Worm (Caenorhabditis elegans) whole organism, young adult: Measurements from ENCODE around the gene csn-6.

Source experiments
- B0035.1 ChIP-seq: sonication (generic microtip); optimal IDR thresholded peaks from 2 replicates; lab custom pipeline; 2016; ENCODE audit warnings: missing genetic modification characterization, mild to moderate bottlenecking, missing compliant biosample characterization, missing genotype, missing genetic modification reagents
- B0261.1 ChIP-seq: sonication (generic microtip); optimal IDR thresholded peaks from 2 replicates; lab custom pipeline; 2016; ENCODE audit warnings: mild to moderate bottlenecking, missing genetic modification characterization, moderate library complexity, missing compliant biosample characterization
- F22D6.2 ChIP-seq: sonication (generic microtip); optimal IDR thresholded peaks from 2 replicates; lab custom pipeline; 2016; ENCODE audit warnings: mild to moderate bottlenecking, missing genetic modification characterization, missing compliant biosample characterization
- F23B12.7 ChIP-seq: sonication (generic microtip); optimal IDR thresholded peaks from 2 replicates; lab custom pipeline; 2017; ENCODE audit warnings: missing genetic modification characterization, mild to moderate bottlenecking, missing compliant biosample characterization, antibody characterized with exemption, moderate library complexity; ENCODE audit not compliant: insufficient read depth
- F33H1.4 ChIP-seq: fragments of 200-800 bp; sonication (Bioruptor generic); IDR thresholded peaks from 2 replicates; pipeline ENCODE4 v1.3.6; 2022; ENCODE audit warnings: missing genetic modification reagents, missing genetic modification characterization, missing compliant biosample characterization
- F37B4.10 ChIP-seq: fragments of 200-800 bp; sonication (Bioruptor generic); IDR thresholded peaks from 2 replicates; pipeline ENCODE4 v1.3.6; 2022; ENCODE audit warnings: missing genetic modification characterization, missing compliant biosample characterization
- F49E8.2 ChIP-seq: sonication (generic microtip); optimal IDR thresholded peaks from 3 replicates; lab custom pipeline; 2017; ENCODE audit warnings: missing genetic modification characterization, mild to moderate bottlenecking, missing compliant biosample characterization, antibody characterized with exemption, moderate library complexity; ENCODE audit not compliant: insufficient read depth
- F52B5.7 ChIP-seq: sonication (generic microtip); optimal IDR thresholded peaks from 2 replicates; lab custom pipeline; 2016; ENCODE audit warnings: mild to moderate bottlenecking, missing genetic modification characterization, missing compliant biosample characterization
- F55B11.4 ChIP-seq: sonication (generic microtip); optimal IDR thresholded peaks from 2 replicates; lab custom pipeline; 2016; ENCODE audit warnings: missing compliant biosample characterization, missing genetic modification characterization, borderline replicate concordance; ENCODE audit not compliant: insufficient read depth
- K11D2.4 ChIP-seq: fragments of 200-800 bp; sonication (Bioruptor generic); IDR thresholded peaks from 2 replicates; pipeline ENCODE4 v1.3.6; 2022; ENCODE audit warnings: missing genetic modification reagents, missing genetic modification characterization, missing compliant biosample characterization
- Y53G8AR.9 ChIP-seq: fragments of 200-800 bp; sonication (Bioruptor generic); conservative IDR thresholded peaks from 2 replicates; pipeline ENCODE4 v1.3.6; 2022; ENCODE audit warnings: missing genetic modification reagents, missing genetic modification characterization, missing compliant biosample characterization
- Y95B8A.8 ChIP-seq: fragments of 200-800 bp; sonication (Bioruptor generic); IDR thresholded peaks from 2 replicates; pipeline ENCODE4 v1.3.6; 2022; ENCODE audit warnings: missing genetic modification reagents, missing genetic modification characterization, missing compliant biosample characterization
- ama-1 ChIP-seq, 3 experiments: fragments of 150-350 bp in 1 of 3; sonication (generic microtip) in 2 of 3; optimal IDR thresholded peaks; 2 replicates each; lab custom pipeline; 2014 to 2018; ENCODE audit warnings: missing biosample characterization in 2 of 3, missing genetic modification characterization in 2 of 3, missing genetic modification reagents in 2 of 3
- athp-1 ChIP-seq: sonication (generic microtip); optimal IDR thresholded peaks from 2 replicates; lab custom pipeline; 2017; ENCODE audit warnings: mild to moderate bottlenecking, missing genetic modification characterization, missing compliant biosample characterization
- attf-6 ChIP-seq: fragments of 200-800 bp; sonication (Bioruptor generic); IDR thresholded peaks from 2 replicates; pipeline ENCODE4 v1.3.6; 2022; ENCODE audit warnings: missing genetic modification reagents, missing genetic modification characterization, missing compliant biosample characterization
- bed-2 ChIP-seq: fragments of 200-800 bp; sonication (Bioruptor generic); IDR thresholded peaks from 2 replicates; pipeline ENCODE4 v1.3.6; 2022; ENCODE audit warnings: missing genetic modification reagents, missing genetic modification characterization, missing compliant biosample characterization
- cebp-2 ChIP-seq: fragments of 200-800 bp; sonication (Bioruptor generic); IDR thresholded peaks from 2 replicates; pipeline ENCODE4 v1.3.6; 2022; ENCODE audit warnings: missing genetic modification characterization, missing compliant biosample characterization
- ceh-100 ChIP-seq: fragments of 200-800 bp; sonication (Bioruptor generic); IDR thresholded peaks from 2 replicates; pipeline ENCODE4 v1.3.6; 2022; ENCODE audit warnings: missing genetic modification reagents, missing genetic modification characterization, missing compliant biosample characterization
- ceh-40 ChIP-seq: fragments of 200-800 bp; sonication (Bioruptor generic); IDR thresholded peaks from 2 replicates; pipeline ENCODE4 v1.3.6; 2022; ENCODE audit warnings: missing genetic modification characterization, missing compliant biosample characterization
- ceh-58 ChIP-seq: fragments of 200-800 bp; sonication (Bioruptor generic); IDR thresholded peaks from 2 replicates; pipeline ENCODE4 v1.3.6; 2022; ENCODE audit warnings: missing genetic modification characterization, missing compliant biosample characterization
- ceh-91 ChIP-seq: fragments of 200-800 bp; sonication (Bioruptor generic); IDR thresholded peaks from 2 replicates; pipeline ENCODE4 v1.3.6; 2022; ENCODE audit warnings: missing genetic modification reagents, missing genetic modification characterization, missing compliant biosample characterization
- chd-7 ChIP-seq: sonication (generic microtip); optimal IDR thresholded peaks from 2 replicates; lab custom pipeline; 2016; ENCODE audit warnings: mild to moderate bottlenecking, missing genetic modification characterization, moderate library complexity, missing compliant biosample characterization
- dpff-1 ChIP-seq: sonication (generic microtip); optimal IDR thresholded peaks from 2 replicates; lab custom pipeline; 2017; ENCODE audit warnings: mild to moderate bottlenecking, missing genetic modification characterization, missing compliant biosample characterization
- dpl-1 ChIP-seq: fragments of 150-350 bp; optimal IDR thresholded peaks from 2 replicates; lab custom pipeline; 2014; ENCODE audit warnings: missing biosample characterization, missing genetic modification reagents, missing genetic modification characterization
- efl-1 ChIP-seq: fragments of 150-350 bp; optimal IDR thresholded peaks from 2 replicates; lab custom pipeline; 2014; ENCODE audit warnings: missing biosample characterization, missing genetic modification reagents, missing genetic modification characterization
- gei-17 ChIP-seq: fragments of 200-800 bp; sonication (Bioruptor generic); optimal IDR thresholded peaks from 2 replicates; lab custom pipeline; 2018; ENCODE audit warnings: mild to moderate bottlenecking, missing genetic modification characterization, missing compliant biosample characterization
- hlh-12 ChIP-seq: sonication (generic microtip); optimal IDR thresholded peaks from 2 replicates; lab custom pipeline; 2016; ENCODE audit warnings: missing genetic modification characterization, missing compliant biosample characterization
- hmg-20 ChIP-seq: fragments of 200-800 bp; sonication (Bioruptor generic); IDR thresholded peaks from 2 replicates; pipeline ENCODE4 v1.3.6; 2022; ENCODE audit warnings: missing genetic modification reagents, missing genetic modification characterization, missing compliant biosample characterization
- hsf-1 ChIP-seq: fragments of 200-800 bp; sonication (Bioruptor generic); IDR thresholded peaks from 2 replicates; pipeline ENCODE4 v1.3.6; 2022; ENCODE audit warnings: missing genetic modification reagents, missing genetic modification characterization, missing compliant biosample characterization
- lag-1 ChIP-seq: fragments of 200-800 bp; sonication (Bioruptor generic); IDR thresholded peaks from 2 replicates; pipeline ENCODE4 v1.3.6; 2022; ENCODE audit warnings: missing genetic modification reagents, missing genetic modification characterization, missing compliant biosample characterization
- lir-1 ChIP-seq: fragments of 200-800 bp; sonication (Bioruptor generic); conservative IDR thresholded peaks from 2 replicates; pipeline ENCODE4 v1.3.6; 2022; ENCODE audit warnings: missing genetic modification reagents, missing genetic modification characterization, missing compliant biosample characterization
- madf-10 ChIP-seq: sonication (generic microtip); optimal IDR thresholded peaks from 2 replicates; lab custom pipeline; 2016; ENCODE audit warnings: mild to moderate bottlenecking, missing genetic modification characterization, missing compliant biosample characterization
- madf-6 ChIP-seq: fragments of 200-800 bp; sonication (Bioruptor generic); IDR thresholded peaks from 2 replicates; pipeline ENCODE4 v1.3.6; 2022; ENCODE audit warnings: missing genetic modification reagents, missing genetic modification characterization, missing compliant biosample characterization
- nfya-2 ChIP-seq: fragments of 200-800 bp; sonication (Bioruptor generic); IDR thresholded peaks from 2 replicates; pipeline ENCODE4 v1.3.6; 2022; ENCODE audit warnings: missing genetic modification reagents, missing genetic modification characterization, missing compliant biosample characterization
- repo-1 ChIP-seq: sonication (generic microtip); optimal IDR thresholded peaks from 2 replicates; lab custom pipeline; 2017; ENCODE audit warnings: mild to moderate bottlenecking, missing genetic modification characterization, missing compliant biosample characterization
- sdz-38 ChIP-seq: sonication (generic microtip); optimal IDR thresholded peaks from 2 replicates; lab custom pipeline; 2016; ENCODE audit warnings: missing genotype, missing genetic modification characterization, missing compliant biosample characterization
- snpc-1.1 ChIP-seq: sonication (generic microtip); optimal IDR thresholded peaks from 2 replicates; lab custom pipeline; 2017; ENCODE audit warnings: missing genetic modification characterization, mild to moderate bottlenecking, missing compliant biosample characterization, antibody characterized with exemption, moderate library complexity, missing genotype, missing genetic modification reagents; ENCODE audit not compliant: insufficient read depth
- sptf-2 ChIP-seq: fragments of 200-800 bp; sonication (Bioruptor generic); optimal IDR thresholded peaks from 2 replicates; lab custom pipeline; 2018; ENCODE audit warnings: mild to moderate bottlenecking, missing genetic modification characterization, missing compliant biosample characterization
- unc-62 ChIP-seq: fragments of 150-350 bp; optimal IDR thresholded peaks from 2 replicates; lab custom pipeline; 2014; ENCODE audit warnings: missing biosample characterization, missing genetic modification reagents, missing genetic modification characterization
- zim-3 ChIP-seq: sonication (generic microtip); optimal IDR thresholded peaks from 2 replicates; lab custom pipeline; 2017; ENCODE audit warnings: mild to moderate bottlenecking, missing genetic modification characterization, moderate library complexity, missing compliant biosample characterization
- ztf-18 ChIP-seq: sonication (generic microtip); optimal IDR thresholded peaks from 2 replicates; lab custom pipeline; 2016; ENCODE audit warnings: missing genotype, mild to moderate bottlenecking, missing genetic modification characterization, missing compliant biosample characterization
- ztf-25 ChIP-seq: fragments of 200-800 bp; sonication (Bioruptor generic); IDR thresholded peaks from 2 replicates; pipeline ENCODE4 v1.3.6; 2022; ENCODE audit warnings: missing genetic modification reagents, missing genetic modification characterization, missing compliant biosample characterization
- ztf-3 ChIP-seq: fragments of 200-800 bp; sonication (Bioruptor generic); optimal IDR thresholded peaks from 2 replicates; lab custom pipeline; 2018; ENCODE audit warnings: mild to moderate bottlenecking, missing genetic modification characterization, missing compliant biosample characterization

The csn-6 gene

DNA sequence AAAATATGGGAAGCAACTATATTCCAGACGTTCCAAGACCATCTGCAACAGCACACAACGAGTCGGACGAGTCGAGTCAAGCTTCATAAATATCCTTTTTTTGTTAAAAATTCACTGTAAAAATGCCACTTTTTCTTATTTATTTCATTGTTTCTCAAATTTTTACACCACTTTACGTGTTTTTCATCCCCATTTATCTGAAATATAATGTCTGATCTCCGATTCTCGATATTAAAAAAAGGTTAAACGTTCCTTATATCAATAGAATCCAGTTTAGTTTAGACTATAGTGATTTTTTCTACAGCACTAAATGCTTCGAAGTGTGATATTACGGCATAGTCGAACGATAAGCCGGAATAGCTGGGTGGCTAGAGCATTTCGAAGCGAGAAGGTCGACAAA lies 2.8 kb downstream of the csn-6 start, which contains the start of gene Y67H2A.7:
Y67H2A.7 (plus strand) TSS at position 301 of the 400 bp plus-strand sequence.
- no peak for TF ChIP-seq nfya-2 (GFP tag; lab: Robert Waterston, UW)
- no peak for TF ChIP-seq hlh-12 (tag; lab: Kevin White, UChicago)
- no peak for TF ChIP-seq B0035.1 (tag; lab: Kevin White, UChicago)
- TF ChIP-seq sptf-2 (GFP tag; lab: Kevin White, UChicago): no peak
- TF ChIP-seq ztf-25: no peak
- no peak for TF ChIP-seq athp-1 (tag; lab: Kevin White, UChicago)
- no peak for TF ChIP-seq zim-3 (tag; lab: Kevin White, UChicago)

DNA sequence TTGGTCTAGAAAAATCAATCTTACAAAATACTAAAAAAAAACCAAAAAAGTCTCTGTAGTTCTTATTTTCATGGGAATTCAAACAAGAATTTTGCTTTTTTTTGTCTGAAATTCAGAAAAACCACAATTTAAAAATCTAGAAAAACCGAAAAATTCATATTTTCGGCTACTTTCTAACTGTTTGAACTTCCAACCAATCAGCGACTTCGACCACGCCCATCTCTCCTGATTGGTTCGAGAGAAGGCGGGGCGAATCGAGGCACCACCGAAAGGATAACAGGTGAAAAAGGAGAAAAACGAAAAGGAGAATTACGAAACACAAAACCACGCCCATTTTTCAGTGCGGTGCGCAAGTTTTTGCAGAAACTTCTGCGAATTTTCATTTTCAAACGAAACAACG lies 4.2 kb downstream of the csn-6 start:
- TF ChIP-seq snpc-1.1 (tag; lab: Kevin White, UChicago): no peak
- TF ChIP-seq ceh-100 (GFP tag; lab: Robert Waterston, UW): no peak
- no peak for TF ChIP-seq ztf-3 (GFP tag; lab: Kevin White, UChicago)
- no peak for TF ChIP-seq efl-1 (GFP tag; lab: Kevin White, UChicago)
- no peak for TF ChIP-seq ceh-91 (GFP tag; lab: Robert Waterston, UW)
- no peak for TF ChIP-seq hsf-1
- TF ChIP-seq Y95B8A.8 (GFP tag; lab: Robert Waterston, UW): no peak
- TF ChIP-seq dpff-1 (tag; lab: Kevin White, UChicago): no peak
- no peak for TF ChIP-seq F37B4.10 (GFP tag; lab: Robert Waterston, UW)
- no peak for TF ChIP-seq B0261.1 (tag; lab: Kevin White, UChicago)
- no peak for TF ChIP-seq ztf-25

DNA sequence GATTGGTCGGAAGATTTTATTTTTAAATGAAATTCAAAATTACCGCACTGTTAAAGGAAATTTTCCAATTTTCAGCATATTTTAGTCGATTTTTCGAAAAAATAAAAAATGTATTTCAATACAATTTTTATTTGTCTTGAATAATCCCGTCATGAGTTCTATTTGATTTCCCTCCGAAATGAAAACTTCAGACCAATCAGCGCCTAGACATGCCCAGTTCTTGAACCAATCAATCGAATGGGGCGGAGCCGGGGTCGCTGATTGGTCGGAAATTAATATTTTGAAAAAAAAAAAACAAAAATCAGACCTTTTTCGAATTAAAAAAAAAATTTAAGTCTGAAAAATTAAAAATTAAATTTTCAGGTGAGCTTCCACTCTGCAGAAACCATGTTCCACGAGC lies 9.0 kb downstream of the csn-6 start:
- TF ChIP-seq ceh-58 (GFP tag; lab: Robert Waterston, UW) (no peak), madf-10 (tag; lab: Kevin White, UChicago) (no peak), unc-62 (GFP tag; lab: Kevin White, UChicago) (no peak), F55B11.4 (tag; lab: Kevin White, UChicago) (no peak), cebp-2 (GFP tag; lab: Robert Waterston, UW) (no peak), chd-7 (no peak), Y53G8AR.9 (GFP tag; lab: Robert Waterston, UW) (no peak)

DNA sequence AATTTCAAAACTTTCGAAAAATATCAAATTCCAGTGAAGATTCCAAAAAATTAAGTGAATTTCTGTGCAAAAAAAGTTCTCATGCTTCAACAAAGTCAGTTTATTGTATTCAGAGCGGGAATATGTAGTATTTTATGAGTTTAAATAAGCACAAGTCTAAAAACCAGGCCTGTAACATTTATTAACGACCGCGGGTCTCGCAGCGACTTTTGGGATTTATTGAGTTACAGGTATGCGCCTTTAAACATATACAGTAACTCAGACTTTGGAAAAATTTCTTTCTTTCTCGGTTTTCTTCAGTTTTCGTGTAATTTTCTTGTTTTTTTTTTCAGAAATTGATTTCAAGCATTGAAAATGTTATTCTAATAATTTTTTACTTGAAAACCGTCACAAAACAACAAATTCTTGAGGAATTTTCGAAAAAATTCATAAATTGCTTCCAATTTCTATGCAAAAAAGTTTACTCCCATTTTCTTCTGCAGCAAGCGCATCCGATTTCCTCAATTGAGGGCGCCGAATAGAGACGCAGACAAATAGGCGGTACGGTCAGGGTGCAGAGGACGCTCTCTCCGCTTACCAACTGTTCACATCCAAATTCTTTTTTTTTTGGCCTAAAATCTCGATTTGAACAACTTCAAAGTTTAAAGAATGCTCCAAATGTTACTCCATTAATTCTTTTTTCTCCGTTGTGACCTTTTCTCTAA lies 10.9 kb downstream of the csn-6 start:
- no peak for TF ChIP-seq ztf-18 (tag; lab: Kevin White, UChicago)
- TF ChIP-seq Y53G8AR.9 (GFP tag; lab: Robert Waterston, UW): peak; percentile 54; the same call in 1 of the 2 replicates
- peak; percentile 100 for TF ChIP-seq madf-6 (GFP tag; lab: Robert Waterston, UW)
- TF ChIP-seq F23B12.7 (tag; lab: Kevin White, UChicago): no peak
- TF ChIP-seq sdz-38 (tag; lab: Kevin White, UChicago): no peak
- TF ChIP-seq chd-7: no peak
- peak; percentile 16 for TF ChIP-seq dpl-1 (GFP tag; lab: Kevin White, UChicago)
- TF ChIP-seq F49E8.2: peak; percentile 55
- TF ChIP-seq hmg-20 (GFP tag; lab: Robert Waterston, UW): no peak
- TF ChIP-seq F33H1.4 (GFP tag; lab: Robert Waterston, UW): peak; percentile 96
- no peak for TF ChIP-seq F52B5.7 (tag; lab: Kevin White, UChicago)
- no peak for TF ChIP-seq lir-1
- no peak for TF ChIP-seq ceh-100 (GFP tag; lab: Robert Waterston, UW)
- TF ChIP-seq ama-1 (optimal IDR thresholded peaks at IDR 0.05; lab: Kevin White, UChicago): no peak
- TF ChIP-seq ama-1 (GFP tag; optimal IDR thresholded peaks at IDR 0.05; lab: Kevin White, UChicago): no peak
- TF ChIP-seq lag-1 (GFP tag; lab: Robert Waterston, UW): no peak
- no peak for TF ChIP-seq bed-2 (GFP tag; lab: Robert Waterston, UW)
- TF ChIP-seq F37B4.10 (GFP tag; lab: Robert Waterston, UW): no peak
- TF ChIP-seq K11D2.4 (GFP tag; lab: Robert Waterston, UW): no peak
- no peak for TF ChIP-seq F22D6.2 (tag; lab: Kevin White, UChicago)
- no peak for TF ChIP-seq ceh-40
- peak; percentile 66 for TF ChIP-seq attf-6
- no peak for TF ChIP-seq repo-1 (tag; lab: Kevin White, UChicago)
- no peak for TF ChIP-seq gei-17 (GFP tag; lab: Kevin White, UChicago)
